Worm (Caenorhabditis elegans): ENCODE data around the gene rfc-2.

DNA sequence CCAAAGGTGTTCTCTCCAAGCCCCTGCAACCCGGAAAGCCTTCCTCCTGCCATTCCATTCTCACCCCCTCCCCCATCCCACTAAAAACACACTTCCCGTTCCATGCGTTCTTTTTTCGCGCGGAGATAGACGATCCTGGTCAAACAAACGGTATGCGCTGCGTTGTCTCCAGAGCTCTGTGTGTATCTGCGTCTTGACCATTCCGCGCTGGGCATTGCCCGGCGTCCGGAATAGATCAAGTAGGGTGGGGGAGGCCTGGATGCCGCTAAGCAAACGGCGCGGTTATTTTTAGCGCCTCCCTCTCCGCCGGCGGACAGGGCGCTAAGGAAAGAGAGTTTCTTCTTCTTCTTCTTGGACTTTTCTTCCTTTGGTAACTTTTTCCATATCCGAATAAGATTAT is 28.2 kb downstream of the rfc-2 start:
- TF ChIP-seq klf-2 (GFP tag; conservative IDR thresholded peaks at IDR 0.05) (no peak), flt-1 (GFP tag; IDR thresholded peaks at IDR 0.05) (no peak)

Measured in whole organism, midembryonic.